Fruit fly (Drosophila melanogaster) whole organism, larva: Measurements from ENCODE around the gene CG31522.
A peak's percentile ranks its signal among the peaks of the same experiment; 100 is the strongest.

ENCODE experiments used
- noc ChIP-seq: fragments of 200-800 bp; sonication (Bioruptor generic); optimal IDR thresholded peaks from 3 replicates; lab custom pipeline; 2019; ENCODE audit warnings: missing biosample characterization, mild to moderate bottlenecking, missing genetic modification characterization, moderate library complexity

CG31522 gene

DNA sequence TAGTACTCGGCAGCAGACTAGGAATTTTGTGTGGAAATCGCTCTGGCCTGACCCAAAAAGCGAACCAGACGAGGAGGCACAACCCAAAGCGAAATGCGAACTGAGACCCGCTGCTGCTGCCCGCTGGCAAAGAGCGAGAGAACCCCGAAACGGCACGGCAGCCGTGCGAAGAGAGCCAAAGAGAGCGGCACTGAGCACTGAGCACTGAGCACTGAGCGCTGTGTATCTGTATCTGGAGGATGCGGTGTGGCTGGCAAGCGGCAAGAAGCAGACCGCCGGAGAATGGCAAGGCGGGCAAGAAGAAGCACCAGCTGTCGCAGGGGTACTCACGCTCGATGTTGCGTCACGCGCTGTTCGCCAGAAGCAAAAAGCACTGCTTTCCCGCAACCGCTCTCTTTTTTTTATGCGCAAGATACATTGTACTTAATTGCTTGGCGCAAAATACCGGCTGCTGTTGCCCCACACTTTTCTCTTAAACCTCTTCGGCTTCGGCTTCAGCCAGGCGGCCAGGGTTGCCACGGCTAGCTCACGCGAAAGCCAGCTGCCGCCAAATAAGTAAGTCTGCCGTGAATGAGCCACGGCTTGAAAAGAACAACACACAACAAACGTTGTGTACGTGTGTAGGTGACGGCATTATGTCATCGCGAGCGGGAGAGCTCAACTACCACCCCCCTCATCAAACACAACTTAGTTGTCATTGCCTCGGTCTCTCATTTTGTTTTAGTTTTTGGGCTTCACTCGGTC lies 9.3 kb downstream of the CG31522 start:
- no peak for TF ChIP-seq noc (tag; lab: Kevin White, UChicago)

DNA sequence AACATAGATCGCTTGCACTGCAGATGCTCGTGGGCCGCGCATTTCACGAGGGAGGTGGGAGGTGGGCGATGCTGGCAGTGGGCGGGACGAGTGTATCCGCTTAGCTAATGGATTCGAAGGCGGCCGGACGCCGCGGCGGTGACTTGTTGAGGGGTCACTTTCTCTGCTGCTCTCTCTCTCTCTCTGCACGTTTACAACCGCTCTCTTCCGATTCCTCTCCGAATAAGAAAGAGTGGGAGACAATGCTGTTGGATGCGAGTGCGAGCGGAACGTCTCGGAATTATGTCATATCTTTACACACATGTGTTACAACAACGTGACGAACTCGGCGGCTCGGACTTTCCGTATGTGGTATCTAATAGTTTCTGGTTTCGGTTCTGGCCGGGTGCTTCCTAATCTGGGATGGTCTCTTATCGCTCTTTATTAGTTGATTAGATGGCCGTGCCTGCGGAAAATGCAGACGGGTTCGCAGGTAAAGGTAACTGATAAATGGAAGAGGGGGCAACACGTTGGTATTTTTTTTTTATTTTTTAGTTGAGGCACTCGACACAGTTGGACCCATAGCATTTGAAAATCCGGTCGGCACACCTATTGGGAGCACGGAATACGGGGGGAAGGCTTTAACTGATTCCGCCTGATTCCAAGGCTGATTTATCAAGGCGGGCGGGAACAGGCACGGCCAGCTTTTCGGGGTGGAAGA lies 10.2 kb downstream of the CG31522 start:
- no peak for TF ChIP-seq noc (tag; lab: Kevin White, UChicago)

DNA sequence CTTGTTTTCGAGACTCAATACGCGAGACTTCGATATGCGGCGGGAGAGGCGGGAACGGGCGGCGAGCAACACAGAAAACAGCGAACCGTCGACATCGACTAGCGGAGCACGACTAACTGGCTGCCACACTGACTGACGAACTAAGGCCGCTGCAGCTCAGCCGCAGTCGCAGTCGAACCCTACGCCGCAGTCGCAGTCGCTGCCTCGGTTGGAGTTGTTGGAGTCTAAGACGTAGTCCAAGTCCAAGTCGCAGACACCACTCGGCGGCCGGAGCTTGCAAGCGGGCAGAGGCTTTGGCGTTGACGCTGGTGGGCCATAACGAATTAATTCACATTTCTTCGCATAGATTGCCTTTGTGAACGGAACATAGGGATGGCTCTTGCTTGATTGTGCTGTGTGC lies 12.0 kb downstream of the CG31522 start:
- no peak for TF ChIP-seq noc (tag; lab: Kevin White, UChicago)

DNA sequence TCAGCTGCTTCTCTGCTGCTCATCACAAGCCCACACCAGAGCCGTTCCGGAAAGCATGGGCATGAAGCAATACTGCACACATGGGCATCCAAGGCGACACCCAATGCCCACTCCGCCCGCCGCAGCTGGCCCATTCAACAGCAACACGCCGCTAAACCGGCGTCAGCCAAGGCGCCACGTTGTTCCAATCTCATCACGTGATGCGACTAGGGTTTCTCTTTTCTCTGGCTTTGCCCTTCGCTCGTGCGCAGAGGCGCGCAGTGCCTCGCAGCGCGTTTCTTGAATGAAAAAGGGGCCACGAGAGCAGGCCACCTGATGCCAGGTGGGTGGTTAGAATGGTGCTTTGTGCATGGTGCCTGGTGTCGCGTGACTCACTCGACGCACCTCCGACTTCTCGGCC lies 13.4 kb downstream of the CG31522 start:
- no peak for TF ChIP-seq noc (tag; lab: Kevin White, UChicago)

DNA sequence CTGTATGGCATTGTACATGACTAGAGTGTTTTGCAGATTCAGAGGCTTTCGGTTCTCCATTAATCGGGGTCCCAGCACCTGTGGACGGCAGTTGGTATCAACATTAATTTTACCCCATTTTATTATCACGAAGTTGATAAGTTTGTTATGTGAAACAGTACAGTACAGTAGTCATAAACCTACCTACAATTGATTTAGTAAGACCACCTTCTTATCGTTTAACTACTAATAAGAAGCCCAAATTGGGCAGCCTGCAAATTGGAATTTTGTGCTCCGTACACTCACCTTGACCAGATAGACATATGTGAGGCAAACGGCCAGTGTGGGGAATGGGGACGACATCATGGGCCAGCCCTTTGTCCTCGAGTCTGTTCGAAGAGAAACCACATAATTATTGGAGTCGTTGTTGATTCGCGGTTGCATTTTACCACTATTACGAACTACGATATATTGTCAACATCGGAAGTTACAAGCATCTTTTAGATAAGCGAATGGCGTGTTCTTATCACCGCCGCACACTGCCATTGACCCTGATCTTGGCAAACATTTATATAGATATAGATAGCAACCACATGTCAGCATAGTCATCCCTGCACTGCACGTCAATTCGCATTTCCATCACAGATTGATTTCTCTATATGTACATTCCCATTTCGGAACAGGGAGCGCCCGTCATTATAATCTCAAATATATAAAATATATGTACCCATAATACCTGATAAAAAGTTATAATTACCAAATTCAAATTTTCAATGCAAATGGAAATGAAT lies 16.0 kb downstream of the CG31522 start:
- TF ChIP-seq noc (tag; lab: Kevin White, UChicago), result no peak

DNA sequence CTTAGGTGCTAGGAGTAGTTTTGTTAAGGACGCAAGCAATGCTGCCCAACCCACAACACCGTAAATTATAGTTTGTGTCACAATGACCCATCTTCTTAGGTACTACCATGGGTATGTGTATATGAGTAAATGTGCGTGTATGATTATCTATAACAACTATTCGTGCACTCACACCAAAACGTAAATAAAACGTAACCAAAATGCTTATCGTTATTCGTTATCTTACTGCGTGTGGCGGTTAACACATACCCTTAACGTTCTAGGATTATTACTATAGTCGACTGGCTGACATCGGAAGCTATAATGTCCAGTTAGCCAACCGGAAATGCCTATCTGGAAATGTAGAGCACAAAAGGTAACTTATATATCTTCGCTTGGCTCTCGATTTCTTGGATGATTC lies 17.6 kb downstream of the CG31522 start:
- TF ChIP-seq noc (tag; lab: Kevin White, UChicago), result no peak

DNA sequence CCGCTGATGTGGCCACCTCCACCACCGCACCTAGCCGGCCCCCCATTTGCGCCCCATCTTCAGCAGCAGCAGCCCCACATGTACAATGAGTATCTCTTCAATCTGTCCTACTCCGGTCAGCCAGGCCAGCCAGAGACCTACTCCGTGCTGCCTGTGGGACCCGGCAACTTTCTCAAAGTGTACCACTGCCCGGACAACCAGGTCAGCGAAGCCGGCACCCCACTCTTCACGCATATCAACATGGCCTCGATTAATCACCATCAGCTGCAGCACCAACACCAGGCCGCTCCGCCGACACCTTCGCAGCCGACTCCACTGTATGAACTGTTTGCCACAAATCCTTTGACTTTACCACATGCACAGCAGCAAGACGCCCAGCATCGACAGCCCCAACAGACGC lies 24.9 kb downstream of the CG31522 start:
- no peak for TF ChIP-seq noc (tag; lab: Kevin White, UChicago)

DNA sequence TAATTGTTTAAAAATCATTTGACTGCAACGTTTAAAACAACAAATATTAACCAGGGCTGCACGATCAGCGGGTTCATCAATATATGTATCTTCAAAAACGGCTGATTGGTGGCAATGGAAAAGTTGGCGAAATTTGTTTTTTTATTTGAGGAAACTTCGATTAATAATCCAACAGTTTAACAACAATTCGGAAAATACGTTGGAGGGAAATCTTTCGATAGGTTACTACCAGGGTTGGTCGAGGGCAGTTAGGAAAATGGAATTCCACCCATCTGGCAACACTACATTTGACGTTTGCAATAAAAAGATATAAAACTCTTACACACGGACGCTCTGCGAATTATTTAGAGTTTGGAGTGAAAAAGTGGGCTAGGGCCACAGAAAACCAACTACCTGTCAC lies 25.6 kb downstream of the CG31522 start, which contains the start of the genes Lipt2 and CG14650:
Lipt2 (minus strand) TSS at position 217 of the 400 bp plus-strand sequence.
CG14650 (plus strand) TSS at position 275 of the 400 bp plus-strand sequence.
- TF ChIP-seq noc (tag; lab: Kevin White, UChicago), result no peak

DNA sequence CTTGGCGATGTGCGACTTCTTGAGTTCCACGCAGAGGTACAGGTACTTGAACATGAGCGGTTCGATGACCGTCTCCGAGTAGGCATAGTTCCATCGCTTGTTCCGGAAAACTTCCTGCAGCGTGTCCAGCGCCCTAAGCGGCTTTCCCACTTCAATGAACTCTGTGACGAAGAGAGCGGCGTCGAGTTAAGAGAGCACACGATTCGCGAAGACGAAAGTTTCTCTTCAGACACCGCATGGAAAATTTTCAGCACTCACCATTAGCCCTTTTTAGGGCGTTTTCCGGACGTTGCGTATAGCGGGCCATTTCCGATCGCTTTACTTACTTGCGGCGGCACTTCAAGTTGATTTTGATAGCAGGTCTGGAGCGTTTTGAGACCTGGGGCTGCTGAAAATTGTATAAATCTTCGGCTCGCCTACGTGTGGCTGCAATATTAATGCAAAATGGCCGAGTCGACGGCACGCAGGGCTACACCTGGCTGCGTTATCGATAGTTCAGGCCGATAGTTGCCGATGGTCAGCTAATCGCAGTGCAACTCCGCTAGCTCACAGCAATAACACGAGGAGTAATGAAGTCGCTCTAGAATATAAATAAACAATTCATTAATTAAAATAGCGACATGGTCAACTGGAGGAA lies 29.1 kb downstream of the CG31522 start, which contains the start of the genes eIF3a and CG1074:
eIF3a (minus strand) TSS at position 455 of the 637 bp plus-strand sequence.
CG1074 (plus strand) TSS at position 525 of the 637 bp plus-strand sequence.
- peak; percentile 64 for TF ChIP-seq noc (tag; lab: Kevin White, UChicago)

DNA sequence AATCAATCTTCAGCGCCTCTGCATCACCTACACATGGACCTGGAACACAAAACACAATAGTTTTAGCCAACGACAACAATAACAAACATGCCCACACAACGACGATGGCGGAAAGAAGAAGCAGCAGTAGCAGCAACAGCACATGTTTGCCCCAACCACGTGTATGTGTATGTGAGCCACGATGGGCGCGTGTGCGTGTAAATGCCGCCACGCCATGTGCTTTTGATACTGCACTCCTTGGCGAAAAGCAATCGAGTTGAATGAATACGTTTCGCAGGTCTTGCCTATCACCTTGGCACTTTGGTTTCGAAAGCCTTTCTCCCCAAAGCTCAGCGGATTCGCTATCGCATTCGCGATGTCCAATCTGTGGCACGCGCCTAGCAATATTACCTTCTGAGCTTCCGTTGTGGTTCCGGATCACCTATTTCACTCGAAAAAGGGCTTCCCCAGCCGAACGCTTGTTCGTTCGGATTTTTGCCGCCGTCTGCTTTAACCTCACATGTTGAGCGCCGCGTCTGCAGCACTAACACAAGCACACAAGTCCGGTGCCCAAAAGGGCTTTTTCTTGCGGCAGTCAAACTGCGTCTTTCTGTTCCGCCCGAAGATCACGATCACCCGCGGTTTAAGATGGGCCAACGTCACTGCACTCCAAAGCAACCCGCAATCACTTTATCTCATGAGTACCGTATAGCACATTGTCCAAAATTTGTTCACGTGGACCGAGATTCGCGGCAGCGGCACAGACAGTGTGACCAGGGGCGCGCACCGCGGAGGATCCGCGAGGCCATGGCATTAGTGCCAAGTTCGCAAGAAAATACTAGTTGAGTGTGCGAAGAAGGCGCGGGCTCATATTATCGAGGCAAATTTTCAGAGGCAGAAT lies 33.9 kb downstream of the CG31522 start, which contains the start of gene srl:
srl (minus strand) TSS at position 751 of the 880 bp plus-strand sequence.
- TF ChIP-seq noc (tag; lab: Kevin White, UChicago), result no peak

DNA sequence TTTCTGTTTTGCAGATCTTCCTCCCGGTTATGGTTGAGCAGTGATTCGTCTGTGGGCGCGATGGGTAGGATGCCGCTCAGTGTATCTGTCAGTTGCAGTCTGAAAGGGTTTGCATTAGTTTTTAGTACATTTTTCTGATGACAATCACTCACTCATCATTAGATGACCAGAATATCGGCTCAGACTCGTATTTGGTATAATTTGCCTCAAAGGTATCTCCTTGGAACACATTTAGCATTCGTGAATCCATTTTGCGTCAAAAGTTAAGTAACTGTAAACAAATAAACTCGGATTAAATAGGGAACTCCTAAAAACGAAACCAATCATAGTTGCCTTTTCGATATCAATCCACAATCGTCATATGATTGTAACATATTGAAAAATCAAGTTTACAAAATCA lies 36.0 kb downstream of the CG31522 start, which contains the start of gene CG31525:
CG31525 (plus strand) TSS at position 301 of the 400 bp plus-strand sequence.
- TF ChIP-seq noc (tag; lab: Kevin White, UChicago), result no peak

DNA sequence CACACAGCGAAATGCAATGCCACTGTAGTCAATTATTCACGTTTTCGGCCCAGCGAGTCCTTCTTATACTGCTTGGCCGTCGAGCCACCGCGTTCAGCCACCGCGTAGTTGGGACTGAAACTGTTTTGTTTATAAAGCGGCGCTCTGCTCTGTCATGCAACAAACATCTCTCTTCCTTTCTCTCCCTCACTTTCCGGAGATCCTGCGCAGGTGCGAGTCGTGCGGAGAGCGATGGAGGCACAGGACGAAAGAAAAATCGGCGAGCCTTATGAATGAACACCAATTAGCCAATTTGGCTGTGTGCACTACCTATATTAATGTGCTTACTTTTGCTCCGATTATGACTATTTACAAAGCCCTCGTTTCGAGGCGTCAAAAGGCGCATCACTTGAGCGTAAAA lies 43.2 kb downstream of the CG31522 start, which contains the start of gene CG32944:
CG32944 (minus strand) TSS at position 97 of the 400 bp plus-strand sequence.
- TF ChIP-seq noc (tag; lab: Kevin White, UChicago), result no peak

DNA sequence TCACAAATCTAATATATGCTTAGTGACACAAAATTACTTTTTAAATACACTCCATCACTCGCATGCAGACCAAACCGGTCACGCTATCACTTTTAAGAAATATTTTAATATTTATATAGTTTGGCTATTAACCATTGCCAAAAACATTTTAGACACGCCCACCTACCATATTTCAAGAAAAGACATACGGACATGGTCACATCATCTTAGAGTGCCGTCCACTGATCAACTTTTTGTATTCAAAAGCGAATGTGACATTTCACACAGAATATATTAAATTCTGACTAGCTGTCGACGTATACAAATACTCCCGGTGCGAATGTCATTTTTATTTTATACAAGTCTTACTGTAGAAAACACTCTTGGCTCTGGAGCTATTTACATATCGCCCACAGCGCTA lies 46.5 kb downstream of the CG31522 start, which contains the start of gene CG31528:
CG31528 (plus strand) TSS at position 301 of the 400 bp plus-strand sequence.
- TF ChIP-seq noc (tag; lab: Kevin White, UChicago), result no peak

DNA sequence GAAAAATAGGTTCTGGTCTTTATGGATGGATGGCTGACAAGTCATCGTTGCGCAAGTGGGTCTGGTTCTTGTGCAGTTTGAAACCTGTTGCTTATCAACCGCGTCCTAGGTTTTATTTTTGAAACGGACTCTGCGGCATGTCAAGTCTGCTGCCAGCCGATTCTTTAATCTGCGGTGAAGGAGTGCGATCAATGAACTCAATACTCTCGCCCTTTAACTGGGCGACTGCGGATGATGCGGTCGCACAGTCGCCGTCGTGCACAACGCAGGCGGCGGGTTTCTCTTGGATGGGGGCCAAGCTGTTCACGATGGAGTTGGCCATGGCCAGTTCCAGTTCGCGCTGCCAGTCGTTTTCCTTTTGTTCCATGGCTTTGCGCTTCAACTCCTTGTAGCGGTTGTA lies 55.4 kb downstream of the CG31522 start:
- TF ChIP-seq noc (tag; lab: Kevin White, UChicago), result no peak
